Fruit fly (Drosophila melanogaster): ENCODE results near the gene CG15406.

DNA sequence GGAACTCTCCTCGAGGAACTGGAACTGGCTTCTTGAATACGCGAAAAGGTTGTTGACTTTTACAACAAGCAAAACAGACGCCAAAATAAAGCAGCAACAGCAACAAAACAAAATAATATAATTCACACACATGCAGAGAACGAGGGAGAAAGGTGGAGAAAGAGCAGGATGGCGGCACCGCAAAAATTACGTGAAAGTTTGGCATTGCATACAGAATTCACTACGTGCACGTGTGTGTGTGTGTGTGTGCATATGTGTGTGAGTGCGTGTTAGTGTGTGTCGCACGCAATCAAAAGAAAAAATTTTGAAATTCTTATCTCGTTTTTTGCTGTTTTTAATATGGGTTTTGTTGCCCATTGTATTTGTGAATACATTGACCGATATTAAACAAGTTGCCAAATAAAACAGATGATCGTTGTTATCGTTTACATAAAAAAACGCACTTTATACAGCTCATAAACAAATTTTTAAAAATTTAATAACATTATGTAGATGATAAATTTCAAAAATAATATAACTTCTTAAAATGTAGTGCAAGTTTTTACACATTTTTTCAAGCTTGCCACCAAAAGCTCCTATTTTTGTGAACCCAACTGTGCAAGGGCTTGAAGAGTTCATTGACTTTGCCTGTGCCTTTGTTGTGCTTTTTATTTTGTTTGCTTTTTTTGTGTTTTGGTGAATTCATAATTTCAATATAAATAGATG is 32.4 kb downstream of the CG15406 start:
- no peak for TF ChIP-seq cic (GFP tag; optimal IDR thresholded peaks at IDR 0.05)
- TF ChIP-seq CG1620 (GFP tag; optimal IDR thresholded peaks at IDR 0.05) = no peak
- TF ChIP-seq CG12768 (GFP tag; optimal IDR thresholded peaks at IDR 0.05) = no peak
- TF ChIP-seq tj (GFP tag; optimal IDR thresholded peaks at IDR 0.05) = no peak
- no peak for TF ChIP-seq CG7101 (tag; optimal IDR thresholded peaks at IDR 0.05)
- no peak for TF ChIP-seq ovo (GFP tag; optimal IDR thresholded peaks at IDR 0.05)
- TF ChIP-seq CG33017 (tag; optimal IDR thresholded peaks at IDR 0.05) = no peak

Data from whole organism, adult.